Worm (Caenorhabditis elegans) whole organism, L1 larva: ENCODE measurements around the gene EGAP2.1.

ENCODE experiments used
- C16A3.4 ChIP-seq: fragments of 150-350 bp; optimal IDR thresholded peaks from 2 replicates; lab custom pipeline; 2014; ENCODE audit warnings: missing biosample characterization, missing genetic modification characterization
- C34B4.2 ChIP-seq: sonication (generic microtip); optimal IDR thresholded peaks from 2 replicates; lab custom pipeline; 2017; ENCODE audit warnings: mild to moderate bottlenecking, missing genetic modification characterization, missing compliant biosample characterization
- alr-1 ChIP-seq: fragments of 200-800 bp; sonication (Bioruptor generic); optimal IDR thresholded peaks from 2 replicates; lab custom pipeline; 2018; ENCODE audit warnings: borderline replicate concordance, mild to moderate bottlenecking, missing genetic modification characterization, missing compliant biosample characterization
- aly-2 ChIP-seq: fragments of 150-350 bp; optimal IDR thresholded peaks from 2 replicates; lab custom pipeline; 2014; ENCODE audit warnings: missing biosample characterization, missing genetic modification characterization
- blmp-1 ChIP-seq: fragments of 150-350 bp; optimal IDR thresholded peaks from 2 replicates; lab custom pipeline; 2014; ENCODE audit warnings: missing biosample characterization, missing genetic modification characterization
- ceh-63 ChIP-seq: fragments of 200-800 bp; sonication (Bioruptor generic); optimal IDR thresholded peaks from 2 replicates; lab custom pipeline; 2018; ENCODE audit warnings: mild to moderate bottlenecking, missing genetic modification characterization, missing compliant biosample characterization
- ceh-82 ChIP-seq, 3 experiments: fragments of 150-350 bp in 1 of 3; sonication (generic microtip) in 2 of 3; optimal IDR thresholded peaks; 2 replicates each; lab custom pipeline; 2014 to 2017; ENCODE audit warnings: missing biosample characterization in 3 of 3, missing genetic modification characterization in 3 of 3
- ceh-90 ChIP-seq: sonication (generic microtip); optimal IDR thresholded peaks from 2 replicates; lab custom pipeline; 2016; ENCODE audit warnings: missing genetic modification characterization, missing compliant biosample characterization
- ces-1 ChIP-seq: fragments of 150-350 bp; optimal IDR thresholded peaks from 2 replicates; lab custom pipeline; 2014; ENCODE audit warnings: missing biosample characterization, missing genetic modification reagents, missing genetic modification characterization
- dpl-1 ChIP-seq, 3 experiments: fragments of 150-350 bp in 2 of 3; sonication (generic microtip) in 1 of 3; optimal IDR thresholded peaks; 2 replicates each; lab custom pipeline; 2014 to 2017; ENCODE audit warnings: missing biosample characterization in 3 of 3, missing genetic modification characterization in 3 of 3, missing genetic modification reagents in 3 of 3
- efl-1 ChIP-seq, 4 experiments: fragments of 150-350 bp; optimal IDR thresholded peaks in 3 of 4; peaks in 1 of 4; 1 replicate in 1 of 4; 2 replicates in 3 of 4; lab custom pipeline; 2014; ENCODE audit warnings: missing biosample characterization in 2 of 4, missing genetic modification characterization in 2 of 4, missing genetic modification reagents in 2 of 4
- egl-13 ChIP-seq: sonication (generic microtip); optimal IDR thresholded peaks from 2 replicates; lab custom pipeline; 2016; ENCODE audit warnings: missing genotype, missing genetic modification reagents, missing genetic modification characterization, missing compliant biosample characterization
- fkh-4 ChIP-seq: sonication (generic microtip); optimal IDR thresholded peaks from 2 replicates; lab custom pipeline; 2016; ENCODE audit warnings: missing compliant biosample characterization, missing genetic modification characterization, borderline replicate concordance
- fkh-8 ChIP-seq: sonication (generic microtip); optimal IDR thresholded peaks from 2 replicates; lab custom pipeline; 2016; ENCODE audit warnings: mild to moderate bottlenecking, missing genetic modification characterization, missing compliant biosample characterization
- grh-1 ChIP-seq: fragments of 200-800 bp; sonication (Bioruptor generic); IDR thresholded peaks from 2 replicates; pipeline ENCODE4 v1.3.6; 2022; ENCODE audit warnings: missing genetic modification reagents, missing genetic modification characterization, missing compliant biosample characterization
- hlh-17 ChIP-seq: fragments of 200-800 bp; sonication (Bioruptor generic); optimal IDR thresholded peaks from 2 replicates; lab custom pipeline; 2018; ENCODE audit warnings: missing genetic modification characterization, mild to moderate bottlenecking, missing compliant biosample characterization, moderate library complexity, borderline replicate concordance
- hlh-4 ChIP-seq: sonication (generic microtip); optimal IDR thresholded peaks from 2 replicates; lab custom pipeline; 2016; ENCODE audit warnings: mild to moderate bottlenecking, missing genetic modification characterization, missing compliant biosample characterization
- hpl-2 ChIP-seq: fragments of 150-350 bp; optimal IDR thresholded peaks from 2 replicates; lab custom pipeline; 2014; ENCODE audit warnings: missing biosample characterization, missing genetic modification reagents, missing genetic modification characterization
- irx-1 ChIP-seq: sonication (generic microtip); optimal IDR thresholded peaks from 2 replicates; lab custom pipeline; 2016; ENCODE audit warnings: missing genetic modification characterization, missing compliant biosample characterization
- lin-14 ChIP-seq: fragments of 200-800 bp; sonication (Bioruptor generic); optimal IDR thresholded peaks from 2 replicates; lab custom pipeline; 2018; ENCODE audit warnings: mild to moderate bottlenecking, missing genetic modification characterization, moderate library complexity, missing compliant biosample characterization
- lin-35 ChIP-seq, 2 experiments: fragments of 150-350 bp; optimal IDR thresholded peaks; 2 replicates each; lab custom pipeline; 2014; ENCODE audit warnings: missing biosample characterization in 2 of 2, missing genetic modification characterization in 2 of 2, missing genetic modification reagents in 2 of 2
- lir-3 ChIP-seq: sonication (generic microtip); optimal IDR thresholded peaks from 2 replicates; lab custom pipeline; 2016; ENCODE audit warnings: mild to moderate bottlenecking, missing genetic modification characterization, moderate library complexity, missing compliant biosample characterization; ENCODE audit not compliant: poor library complexity
- mef-2 ChIP-seq: fragments of 150-350 bp; optimal IDR thresholded peaks from 2 replicates; lab custom pipeline; 2014; ENCODE audit warnings: missing biosample characterization, missing genetic modification characterization
- mep-1 ChIP-seq: fragments of 150-350 bp; optimal IDR thresholded peaks from 2 replicates; lab custom pipeline; 2014; ENCODE audit warnings: missing biosample characterization, missing genetic modification characterization
- nhr-19 ChIP-seq: fragments of 200-800 bp; sonication (Bioruptor generic); conservative IDR thresholded peaks from 2 replicates; pipeline ENCODE4 v1.3.6; 2022; ENCODE audit warnings: missing genetic modification characterization, missing compliant biosample characterization
- nhr-237 ChIP-seq: fragments of 150-350 bp; optimal IDR thresholded peaks from 2 replicates; lab custom pipeline; 2014; ENCODE audit warnings: missing biosample characterization, missing genetic modification characterization
- nhr-28 ChIP-seq: fragments of 150-350 bp; optimal IDR thresholded peaks from 2 replicates; lab custom pipeline; 2014; ENCODE audit warnings: missing biosample characterization, missing genetic modification characterization
- nhr-71 ChIP-seq: sonication (generic microtip); optimal IDR thresholded peaks from 2 replicates; lab custom pipeline; 2016; ENCODE audit warnings: mild to moderate bottlenecking, missing genetic modification characterization, moderate library complexity, missing compliant biosample characterization
- nhr-76 ChIP-seq: sonication (generic microtip); optimal IDR thresholded peaks from 2 replicates; lab custom pipeline; 2017; ENCODE audit warnings: missing biosample characterization, missing genetic modification characterization
- nhr-77 ChIP-seq: fragments of 150-350 bp; optimal IDR thresholded peaks from 2 replicates; lab custom pipeline; 2014; ENCODE audit warnings: missing biosample characterization, missing genetic modification characterization
- nhr-84 ChIP-seq: sonication (generic microtip); optimal IDR thresholded peaks from 2 replicates; lab custom pipeline; 2017; ENCODE audit warnings: missing biosample characterization, missing genetic modification characterization
- nhr-85 ChIP-seq: sonication (generic microtip); peaks from one replicate; lab custom pipeline; 2016; ENCODE audit warnings: missing genetic modification characterization, inconsistent platforms, missing compliant biosample characterization
- nhr-90 ChIP-seq: sonication (generic microtip); optimal IDR thresholded peaks from 2 replicates; lab custom pipeline; 2016; ENCODE audit warnings: mild to moderate bottlenecking, missing genetic modification characterization, missing compliant biosample characterization; ENCODE audit not compliant: poor library complexity
- pqm-1 ChIP-seq: sonication (generic microtip); optimal IDR thresholded peaks from 3 replicates; lab custom pipeline; 2017; ENCODE audit warnings: missing biosample characterization, missing genetic modification characterization
- rnt-1 ChIP-seq: sonication (generic microtip); optimal IDR thresholded peaks from 2 replicates; lab custom pipeline; 2016; ENCODE audit warnings: mild to moderate bottlenecking, missing genetic modification characterization, moderate library complexity, missing compliant biosample characterization
- skn-1 ChIP-seq: fragments of 150-350 bp; optimal IDR thresholded peaks from 2 replicates; lab custom pipeline; 2014; ENCODE audit warnings: missing biosample characterization, missing genetic modification characterization
- snu-23 ChIP-seq: sonication (generic microtip); optimal IDR thresholded peaks from 2 replicates; lab custom pipeline; 2016; ENCODE audit warnings: missing genetic modification characterization, missing compliant biosample characterization
- sox-4 ChIP-seq: sonication (generic microtip); optimal IDR thresholded peaks from 2 replicates; lab custom pipeline; 2016; ENCODE audit warnings: missing genetic modification characterization, missing compliant biosample characterization
- sptf-1 ChIP-seq: fragments of 150-350 bp; optimal IDR thresholded peaks from 2 replicates; lab custom pipeline; 2014; ENCODE audit warnings: missing biosample characterization, missing genetic modification characterization
- tbx-2 ChIP-seq: sonication (generic microtip); optimal IDR thresholded peaks from 2 replicates; lab custom pipeline; 2016; ENCODE audit warnings: missing genetic modification characterization, missing compliant biosample characterization
- tlp-1 ChIP-seq: fragments of 150-350 bp; optimal IDR thresholded peaks from 2 replicates; lab custom pipeline; 2014; ENCODE audit warnings: missing biosample characterization, missing genetic modification characterization
- unc-130 ChIP-seq: fragments of 150-350 bp; optimal IDR thresholded peaks from 2 replicates; lab custom pipeline; 2017; ENCODE audit warnings: missing biosample characterization, missing genetic modification characterization, inconsistent platforms
- unc-62 ChIP-seq: fragments of 150-350 bp; optimal IDR thresholded peaks from 2 replicates; lab custom pipeline; 2014; ENCODE audit warnings: missing biosample characterization, missing genetic modification reagents, missing genetic modification characterization
- unc-98 ChIP-seq: fragments of 200-800 bp; sonication (Bioruptor generic); IDR thresholded peaks from 2 replicates; pipeline ENCODE4 v1.3.6; 2022; ENCODE audit warnings: missing genetic modification characterization, missing compliant biosample characterization
- vab-15 ChIP-seq: sonication (generic microtip); optimal IDR thresholded peaks from 2 replicates; lab custom pipeline; 2017; ENCODE audit warnings: missing genotype, mild to moderate bottlenecking, missing genetic modification characterization, missing compliant biosample characterization
- xbp-1 ChIP-seq: sonication (generic microtip); optimal IDR thresholded peaks from 2 replicates; lab custom pipeline; 2016; ENCODE audit warnings: missing genetic modification characterization, missing compliant biosample characterization
- zag-1 ChIP-seq: fragments of 150-350 bp; optimal IDR thresholded peaks from 2 replicates; lab custom pipeline; 2014; ENCODE audit warnings: missing biosample characterization, missing genetic modification characterization
- zip-4 ChIP-seq: fragments of 200-800 bp; sonication (Bioruptor generic); optimal IDR thresholded peaks from 2 replicates; lab custom pipeline; 2018; ENCODE audit warnings: mild to moderate bottlenecking, missing genetic modification characterization, moderate library complexity, missing compliant biosample characterization
- ztf-11 ChIP-seq, 2 experiments: sonication (generic microtip); optimal IDR thresholded peaks; 2 replicates each; lab custom pipeline; 2016 to 2017; ENCODE audit warnings: missing genetic modification characterization in 2 of 2, missing biosample characterization in 1 of 2, missing compliant biosample characterization in 1 of 2

EGAP2.1 gene

ce11 chrII:5181497-5181896 is 49.7 kb upstream of the EGAP2.1 start (continued):
- TF ChIP-seq skn-1 (tag; lab: Kevin White, UChicago) (peak; percentile 34), unc-98 (GFP tag; lab: Robert Waterston, UW) (no peak), nhr-237 (tag; lab: Kevin White, UChicago) (no peak), snu-23 (GFP tag; lab: Kevin White, UChicago) (peak; percentile 90), unc-62 (GFP tag; lab: Kevin White, UChicago) (no peak), nhr-76 (tag; lab: Kevin White, UChicago) (no peak), nhr-28 (no peak), alr-1 (tag; lab: Kevin White, UChicago) (no peak), hpl-2 (GFP tag; lab: Kevin White, UChicago) (peak; percentile 13), rnt-1 (peak; percentile 52), grh-1 (no peak; the same call in 1 of the 2 replicates), ces-1 (no peak), fkh-4 (tag; lab: Kevin White, UChicago) (no peak), ceh-82 (tag; optimal IDR thresholded peaks at IDR 0.05; lab: Kevin White, UChicago) (peak; percentile 9 to 70 (median 47)), nhr-19 (GFP tag; lab: Robert Waterston, UW) (peak; percentile 73), tlp-1 (tag; lab: Kevin White, UChicago) (no peak), irx-1 (peak; percentile 41), blmp-1 (tag; lab: Kevin White, UChicago) (peak; percentile 72), dpl-1 (GFP tag; optimal IDR thresholded peaks at IDR 0.05; lab: Kevin White, UChicago) (peak in 2 of 3 experiments; percentile 27 to 45), nhr-71 (tag; lab: Kevin White, UChicago) (peak; percentile 88), pqm-1 (tag; lab: Kevin White, UChicago) (no peak), tbx-2 (tag; lab: Kevin White, UChicago) (peak; percentile 79), C34B4.2 (no peak), hlh-4 (tag; lab: Kevin White, UChicago) (no peak), ztf-11 (tag; optimal IDR thresholded peaks at IDR 0.05; lab: Kevin White, UChicago) (no peak), nhr-84 (tag; lab: Kevin White, UChicago) (no peak), C16A3.4 (tag; lab: Kevin White, UChicago) (peak; percentile 43), vab-15 (no peak), mef-2 (tag; lab: Kevin White, UChicago) (no peak), zip-4 (GFP tag; lab: Kevin White, UChicago) (no peak), mep-1 (tag; lab: Kevin White, UChicago) (peak; percentile 73), sptf-1 (no peak), egl-13 (tag; lab: Kevin White, UChicago) (peak; percentile 25), lir-3 (tag; lab: Kevin White, UChicago) (no peak), xbp-1 (tag; lab: Kevin White, UChicago) (peak; percentile 90)

- TF ChIP-seq unc-62 (GFP tag; lab: Kevin White, UChicago): no peak
- no peak for TF ChIP-seq ceh-63 (GFP tag; lab: Kevin White, UChicago)
- peak; percentile 66 for TF ChIP-seq fkh-8 (tag; lab: Kevin White, UChicago)
- TF ChIP-seq hlh-17 (GFP tag; lab: Kevin White, UChicago): no peak
- TF ChIP-seq mep-1 (tag; lab: Kevin White, UChicago): peak; percentile 77
- TF ChIP-seq lin-14 (GFP tag; lab: Kevin White, UChicago): peak; percentile 82
- peak; percentile 74 for TF ChIP-seq snu-23 (GFP tag; lab: Kevin White, UChicago)
- peak; percentile 83 for TF ChIP-seq nhr-71 (tag; lab: Kevin White, UChicago)
- TF ChIP-seq nhr-77 (tag; lab: Kevin White, UChicago): no peak
- peak; percentile 15 for TF ChIP-seq C16A3.4 (tag; lab: Kevin White, UChicago)
- peak; percentile 85 for TF ChIP-seq nhr-85 (tag; lab: Kevin White, UChicago)
- TF ChIP-seq nhr-76 (tag; lab: Kevin White, UChicago): no peak
- peak in 2 of 3 experiments; percentile 35 to 36 for TF ChIP-seq ceh-82 (tag; optimal IDR thresholded peaks at IDR 0.05; lab: Kevin White, UChicago)
- no peak for TF ChIP-seq aly-2 (tag; lab: Kevin White, UChicago)
- peak; percentile 45 for TF ChIP-seq nhr-90 (tag; lab: Kevin White, UChicago)
- peak; percentile 58 to 76 for TF ChIP-seq lin-35 (GFP tag; optimal IDR thresholded peaks at IDR 0.05; lab: Kevin White, UChicago)
- no peak for TF ChIP-seq sox-4 (tag; lab: Kevin White, UChicago)
- TF ChIP-seq ces-1: no peak
- no peak for TF ChIP-seq zag-1
- TF ChIP-seq unc-130 (tag; lab: Kevin White, UChicago): peak; percentile 33
- TF ChIP-seq fkh-4 (tag; lab: Kevin White, UChicago): no peak
- peak; percentile 41 for TF ChIP-seq egl-13 (tag; lab: Kevin White, UChicago)
- no peak for TF ChIP-seq ceh-90 (tag; lab: Kevin White, UChicago)
- peak; percentile 54 for TF ChIP-seq rnt-1
- TF ChIP-seq nhr-84 (tag; lab: Kevin White, UChicago): no peak
- TF ChIP-seq nhr-28: no peak
- peak; percentile 69 for TF ChIP-seq xbp-1 (tag; lab: Kevin White, UChicago)
- no peak for TF ChIP-seq C34B4.2
- TF ChIP-seq efl-1 (optimal IDR thresholded peaks at IDR 0.05; lab: Kevin White, UChicago): peak; percentile 43 to 46
- peak in 1 of 2 experiments; percentile 90 for TF ChIP-seq efl-1 (GFP tag; optimal IDR thresholded peaks at IDR 0.05 in 1 of 2; lab: Kevin White, UChicago)
Observed at ce11 chrII:5182451-5182850, 48.8 kb upstream of the EGAP2.1 start.
